Worm (Caenorhabditis elegans): ENCODE results near the gene rod-1.

Gene rod-1

DNA sequence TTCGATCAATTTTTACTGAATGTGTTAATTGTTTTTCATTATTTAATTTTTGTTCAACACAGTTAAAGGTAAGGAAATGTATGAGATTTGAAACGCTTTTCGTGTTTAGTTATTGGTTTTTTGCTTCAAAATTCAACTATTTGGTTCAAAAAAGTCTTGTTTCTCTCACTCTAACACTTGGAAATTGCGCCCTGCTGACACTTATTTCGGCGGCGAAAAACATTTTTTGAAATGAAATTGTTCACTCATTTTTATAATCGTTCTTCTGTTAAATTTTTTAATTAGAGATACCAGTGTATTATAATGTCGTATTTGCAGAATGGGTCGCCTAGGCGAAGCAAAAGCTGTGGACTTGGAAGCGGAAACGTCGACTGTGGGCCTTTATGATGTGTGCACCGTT, at the start of gene rod-1:
rod-1 (plus strand) TSS at position 319 of the 400 bp plus-strand sequence.
- no peak for TF ChIP-seq unc-62 (GFP tag; optimal IDR thresholded peaks at IDR 0.05)

DNA sequence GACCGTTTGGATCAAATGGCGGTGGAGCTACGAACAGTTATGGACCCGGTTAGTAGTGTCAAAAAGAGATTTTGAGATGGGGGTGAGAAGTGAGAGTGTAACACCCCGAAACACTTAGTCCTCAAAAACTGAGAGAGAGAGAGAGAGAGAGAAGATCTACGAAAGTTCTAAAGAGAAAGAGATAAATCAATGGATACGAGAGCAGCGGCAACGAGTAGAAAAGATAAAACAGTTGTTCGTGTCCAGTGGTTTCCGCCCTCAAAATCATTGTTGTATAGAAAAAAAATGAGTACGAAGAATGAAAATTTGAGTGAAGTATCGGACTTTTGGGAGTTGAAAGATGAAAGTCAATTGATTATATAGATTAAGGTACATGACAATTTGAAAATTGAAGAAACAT, 49.3 kb upstream of the rod-1 start:
- TF ChIP-seq unc-62 (GFP tag; optimal IDR thresholded peaks at IDR 0.05) = no peak

DNA sequence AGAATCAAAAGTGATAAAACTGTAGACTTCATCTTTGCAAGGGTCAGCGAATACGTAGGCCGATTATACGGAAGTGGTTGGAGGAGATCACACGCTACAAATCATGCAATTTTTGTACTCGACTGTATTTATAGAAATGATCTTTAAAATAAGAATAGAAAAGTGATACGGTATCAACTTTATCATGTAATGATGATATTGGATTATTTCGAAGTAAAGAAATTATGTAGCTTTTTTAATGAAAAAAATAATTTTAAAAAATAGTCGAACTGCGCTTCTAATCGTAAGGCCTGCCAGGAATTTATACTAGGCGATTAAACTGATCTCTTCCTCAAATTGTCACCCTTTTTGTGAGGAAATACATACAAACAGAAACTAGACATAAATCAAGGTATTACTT, 44.4 kb upstream of the rod-1 start, which contains the start of gene B0496.11:
B0496.11 (minus strand) TSS at position 101 of the 400 bp plus-strand sequence.
- TF ChIP-seq unc-62 (GFP tag; optimal IDR thresholded peaks at IDR 0.05) = no peak

DNA sequence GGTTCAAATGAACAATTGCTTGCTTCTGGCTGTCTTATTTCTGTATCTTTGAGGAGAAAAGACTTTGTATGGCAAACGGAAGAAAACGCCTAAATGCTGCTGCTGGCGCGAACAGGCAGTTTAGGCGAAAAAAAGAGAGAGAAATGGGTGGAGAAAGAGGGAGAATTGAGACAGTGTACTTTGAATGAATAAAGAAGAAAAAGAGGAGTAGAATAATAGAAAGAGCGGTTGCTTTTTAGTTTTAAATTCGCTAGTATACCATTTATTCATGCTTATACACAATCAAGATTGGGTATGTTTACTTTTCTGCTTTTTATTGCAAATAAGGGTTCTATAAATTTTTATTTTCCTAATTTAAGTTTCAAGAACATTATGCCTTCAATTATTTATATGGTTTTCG, 38.9 kb upstream of the rod-1 start:
- TF ChIP-seq unc-62 (GFP tag; optimal IDR thresholded peaks at IDR 0.05) = no peak

DNA sequence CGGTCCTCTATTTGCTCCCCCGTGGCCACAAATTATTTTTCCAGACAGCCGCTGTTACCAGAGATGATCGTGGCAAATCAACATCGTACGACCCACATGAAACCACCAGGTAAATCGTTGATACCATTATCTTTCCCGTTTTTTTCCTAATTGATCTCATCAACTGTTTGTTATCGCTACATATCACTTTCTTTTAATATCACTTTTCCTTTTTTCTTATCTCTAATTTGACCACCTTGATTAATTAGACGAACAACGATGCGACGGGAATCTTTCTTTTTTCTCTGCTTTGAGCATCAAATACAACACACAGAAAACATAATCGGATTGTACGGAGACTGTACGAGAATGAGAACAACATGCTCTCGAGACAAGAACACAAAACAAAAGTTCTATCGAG, 38.0 kb upstream of the rod-1 start:
- TF ChIP-seq unc-62 (GFP tag; optimal IDR thresholded peaks at IDR 0.05) = no peak

DNA sequence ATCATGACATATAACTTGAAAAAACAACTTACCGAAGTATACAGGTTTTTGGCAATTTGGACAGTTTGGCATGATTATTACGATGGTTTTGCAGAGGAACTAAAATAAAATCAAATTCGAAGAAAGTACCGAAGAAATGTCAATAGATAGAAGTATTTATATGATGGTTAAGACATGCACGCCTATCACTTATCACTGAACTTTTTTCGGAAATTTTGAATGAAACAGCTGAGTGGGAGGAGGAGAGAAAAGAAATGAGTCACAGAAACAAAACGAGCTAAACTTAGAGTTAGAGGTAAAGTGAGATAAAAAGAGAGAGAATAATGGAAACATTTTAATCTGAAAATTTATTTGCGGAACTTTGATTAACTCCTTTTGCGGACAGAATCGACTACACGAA, 33.0 kb upstream of the rod-1 start, which contains the start of gene valv-1:
valv-1 (minus strand) TSS at position 101 of the 400 bp plus-strand sequence.
- TF ChIP-seq unc-62 (GFP tag; optimal IDR thresholded peaks at IDR 0.05) = no peak

DNA sequence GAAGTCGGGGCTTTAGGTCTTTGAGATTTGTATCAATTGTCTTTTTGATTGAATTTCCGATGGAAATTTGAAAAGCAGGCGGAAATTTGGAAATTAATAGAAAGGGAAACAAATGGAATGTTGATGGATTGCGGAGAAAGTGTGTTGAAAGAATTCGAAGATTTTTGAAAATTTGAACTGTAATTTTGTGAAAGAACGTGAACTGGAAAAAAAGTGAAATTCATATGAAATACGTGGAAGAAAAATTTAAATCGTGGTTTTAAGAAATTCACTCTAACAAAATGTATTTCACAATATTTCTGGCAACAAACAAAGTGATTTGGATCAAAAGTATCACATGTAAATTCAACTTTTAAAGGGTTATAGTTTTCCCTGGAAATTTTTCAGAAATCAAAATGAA, 32.3 kb upstream of the rod-1 start, which contains the start of gene B0496.1:
B0496.1 (plus strand) TSS at position 301 of the 400 bp plus-strand sequence.
- TF ChIP-seq unc-62 (GFP tag; optimal IDR thresholded peaks at IDR 0.05) = no peak

DNA sequence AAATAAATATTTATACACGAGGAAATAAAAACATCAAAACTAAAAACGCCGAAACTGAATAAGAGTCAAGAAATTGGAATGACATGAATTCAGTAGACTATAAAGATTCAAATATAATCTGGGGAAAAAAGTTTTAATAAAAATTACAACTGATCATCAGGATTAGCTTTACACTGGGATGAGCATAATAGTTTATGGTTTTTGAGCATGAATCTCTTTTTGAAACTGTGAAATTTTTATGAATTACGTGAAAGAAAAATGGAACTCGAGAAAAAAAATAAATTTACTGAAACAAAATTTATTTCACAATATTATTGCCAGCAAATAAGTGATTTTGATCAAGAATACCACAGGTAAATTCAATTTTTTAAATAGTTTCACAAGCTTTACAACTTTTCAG, 30.7 kb upstream of the rod-1 start, which contains the start of gene B0496.2:
B0496.2 (plus strand) TSS at position 301 of the 400 bp plus-strand sequence.
- no peak for TF ChIP-seq unc-62 (GFP tag; optimal IDR thresholded peaks at IDR 0.05)

DNA sequence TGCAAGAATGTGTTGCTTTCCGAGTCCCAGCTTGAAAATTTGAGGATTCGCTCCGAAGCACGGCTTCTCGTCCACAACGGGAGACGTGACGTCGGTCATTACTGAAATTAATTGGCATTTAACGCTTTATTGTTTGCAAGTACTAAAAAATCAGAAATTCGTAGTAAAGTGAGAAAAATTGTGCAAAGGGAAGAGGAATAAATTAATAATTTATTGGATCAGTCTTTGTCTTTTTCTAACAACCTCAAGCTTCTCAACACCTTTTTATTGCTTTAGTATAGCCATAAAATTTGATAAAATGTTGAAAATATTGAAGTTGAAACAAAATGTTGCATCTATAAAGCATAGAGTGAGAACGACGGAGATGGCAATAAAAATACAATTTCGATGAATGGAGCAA, 26.9 kb upstream of the rod-1 start, which contains the start of gene tes-1:
tes-1 (minus strand) TSS at position 101 of the 400 bp plus-strand sequence.
- TF ChIP-seq unc-62 (GFP tag; optimal IDR thresholded peaks at IDR 0.05) = no peak

DNA sequence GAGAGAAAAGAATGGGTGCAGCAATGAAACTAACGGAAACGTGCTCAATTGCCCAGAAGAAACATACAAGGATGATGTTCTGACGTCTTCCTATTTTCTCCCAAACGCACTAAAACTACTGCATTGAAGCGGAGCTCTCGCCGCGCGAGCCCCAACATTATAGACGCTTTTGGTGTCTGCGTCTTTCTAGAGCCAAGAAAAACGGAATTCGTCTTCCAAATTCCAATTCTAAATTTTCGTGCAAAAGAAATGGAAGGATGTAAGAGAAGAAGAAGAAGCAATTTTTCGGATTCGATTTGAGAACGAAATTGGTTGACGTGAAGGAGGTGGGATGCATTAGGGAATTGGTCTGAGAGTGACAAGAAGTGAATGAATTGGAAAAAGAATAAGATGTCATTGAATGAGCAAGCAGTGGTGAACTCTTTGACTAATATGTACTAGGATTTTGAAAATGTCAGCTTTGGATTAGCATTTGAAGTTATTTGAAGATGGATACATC, 24.5 kb upstream of the rod-1 start:
- TF ChIP-seq unc-62 (GFP tag; optimal IDR thresholded peaks at IDR 0.05) = no peak

DNA sequence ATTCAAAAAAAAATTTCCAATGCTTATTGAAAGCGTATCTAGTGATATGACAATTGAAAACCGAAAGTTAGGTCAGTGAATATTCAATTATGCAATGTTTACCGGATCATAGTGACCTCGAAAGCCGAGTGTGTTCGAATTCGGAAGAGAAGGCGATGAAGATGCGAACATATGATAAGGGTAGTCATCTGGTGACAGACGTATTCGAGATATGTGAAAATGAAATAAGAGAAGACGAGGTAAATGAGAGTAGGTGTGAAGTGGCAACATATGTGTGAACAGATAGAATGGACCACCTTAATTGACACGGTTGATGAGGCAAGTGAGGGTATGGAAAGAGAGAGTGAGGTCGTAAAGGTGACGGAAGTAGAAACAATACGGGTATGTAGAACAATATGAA, 23.4 kb upstream of the rod-1 start:
- no peak for TF ChIP-seq unc-62 (GFP tag; optimal IDR thresholded peaks at IDR 0.05)

DNA sequence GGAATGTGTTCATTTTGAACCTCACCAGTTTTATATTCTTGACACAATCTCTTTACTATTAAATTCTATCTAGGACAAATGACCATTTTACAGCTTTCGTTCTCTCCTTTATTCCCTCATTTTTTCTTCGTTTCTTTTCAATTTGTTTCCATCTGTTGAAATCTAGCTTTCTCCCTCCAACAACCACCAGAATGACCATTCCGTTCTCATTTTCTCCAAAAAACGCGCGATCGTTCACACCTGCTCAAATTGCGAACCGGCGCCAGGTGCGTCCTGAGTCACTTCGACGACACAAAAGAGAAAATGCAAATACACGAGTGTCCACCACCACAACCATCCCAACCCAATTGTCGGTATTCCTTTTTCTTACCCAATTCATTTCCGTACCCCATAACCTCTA, 22.0 kb upstream of the rod-1 start, which contains the start of gene F13B6.1:
F13B6.1 (plus strand) TSS at position 301 of the 400 bp plus-strand sequence.
- no peak for TF ChIP-seq unc-62 (GFP tag; optimal IDR thresholded peaks at IDR 0.05)

DNA sequence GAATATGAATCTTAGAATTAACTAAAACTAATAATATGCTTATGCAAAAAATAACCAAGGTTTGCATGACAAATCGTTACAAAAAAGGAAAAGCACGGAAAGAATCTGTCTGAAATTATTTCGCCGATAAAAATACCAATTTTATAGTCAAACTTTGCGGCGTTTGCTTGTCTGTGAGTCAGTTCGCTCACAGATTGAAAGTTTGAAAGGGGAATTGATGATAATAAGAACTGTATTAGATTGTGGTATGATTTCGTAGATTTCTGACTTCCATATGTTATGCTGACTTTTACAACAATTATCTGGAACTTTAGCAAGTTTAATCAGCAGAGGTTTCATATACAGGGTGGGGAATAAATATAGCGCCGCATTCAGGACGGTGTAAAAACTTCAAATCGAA, 18.0 kb upstream of the rod-1 start, which contains the start of gene F13B6.2:
F13B6.2 (minus strand) TSS at position 101 of the 400 bp plus-strand sequence.
- TF ChIP-seq unc-62 (GFP tag; optimal IDR thresholded peaks at IDR 0.05) = no peak

DNA sequence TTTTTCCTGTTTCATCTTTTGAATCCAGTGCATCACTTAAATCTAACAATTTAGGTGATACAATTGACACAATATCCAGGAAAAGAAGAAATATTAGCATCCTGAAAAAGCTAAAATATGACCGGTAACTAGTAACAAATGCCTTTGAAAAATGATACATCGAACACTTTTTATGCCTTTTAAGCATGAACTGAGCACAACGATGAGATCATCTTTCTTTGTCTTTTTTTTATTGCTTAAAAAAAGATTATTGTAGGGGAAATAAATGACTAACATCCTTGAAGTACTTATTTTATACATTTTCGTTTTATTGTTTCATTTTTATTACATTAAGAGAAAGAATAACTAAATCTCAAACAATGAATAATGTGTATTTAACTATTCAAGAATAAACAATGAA, 12.4 kb upstream of the rod-1 start, which contains the start of gene F13B6.3:
F13B6.3 (minus strand) TSS at position 101 of the 400 bp plus-strand sequence.
- TF ChIP-seq unc-62 (GFP tag; optimal IDR thresholded peaks at IDR 0.05) = no peak

DNA sequence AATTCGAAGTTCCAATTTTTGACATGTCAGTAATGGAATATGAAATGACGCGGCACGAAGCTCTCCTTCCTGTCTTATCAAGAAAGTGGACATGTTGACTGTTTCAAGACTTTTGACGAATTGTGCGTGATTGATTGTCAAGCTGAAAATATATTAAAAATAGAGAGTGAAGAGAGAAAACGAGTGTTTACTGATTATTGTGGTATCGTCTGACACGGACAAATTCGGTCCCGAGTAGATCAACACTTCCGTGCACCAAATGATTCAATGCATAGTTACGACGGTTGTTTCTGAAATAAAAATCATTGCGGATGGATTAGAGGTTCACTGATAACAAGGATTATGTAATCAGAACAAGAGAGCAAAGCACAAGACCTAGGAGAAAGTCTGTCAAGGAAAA, 11.1 kb upstream of the rod-1 start:
- TF ChIP-seq unc-62 (GFP tag; optimal IDR thresholded peaks at IDR 0.05) = no peak

DNA sequence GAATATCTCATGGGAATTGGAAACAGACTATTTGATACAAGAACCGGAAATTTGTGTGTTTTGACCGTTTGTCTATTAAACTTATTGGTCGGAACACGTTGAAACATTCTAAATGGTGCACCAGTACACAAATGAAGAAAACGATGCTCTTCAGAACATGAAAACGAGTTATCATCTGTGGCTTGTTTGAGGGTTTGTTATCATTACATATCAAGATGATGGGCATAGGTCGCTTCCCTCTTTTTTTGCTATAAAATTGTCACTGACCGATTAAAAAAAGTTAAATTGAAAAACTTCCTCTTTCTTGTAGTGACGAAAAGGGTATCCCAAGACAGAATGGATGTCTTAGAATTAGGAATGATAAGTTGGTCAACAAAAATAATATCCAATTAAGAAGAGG, 9.6 kb upstream of the rod-1 start:
- TF ChIP-seq unc-62 (GFP tag; optimal IDR thresholded peaks at IDR 0.05) = no peak

DNA sequence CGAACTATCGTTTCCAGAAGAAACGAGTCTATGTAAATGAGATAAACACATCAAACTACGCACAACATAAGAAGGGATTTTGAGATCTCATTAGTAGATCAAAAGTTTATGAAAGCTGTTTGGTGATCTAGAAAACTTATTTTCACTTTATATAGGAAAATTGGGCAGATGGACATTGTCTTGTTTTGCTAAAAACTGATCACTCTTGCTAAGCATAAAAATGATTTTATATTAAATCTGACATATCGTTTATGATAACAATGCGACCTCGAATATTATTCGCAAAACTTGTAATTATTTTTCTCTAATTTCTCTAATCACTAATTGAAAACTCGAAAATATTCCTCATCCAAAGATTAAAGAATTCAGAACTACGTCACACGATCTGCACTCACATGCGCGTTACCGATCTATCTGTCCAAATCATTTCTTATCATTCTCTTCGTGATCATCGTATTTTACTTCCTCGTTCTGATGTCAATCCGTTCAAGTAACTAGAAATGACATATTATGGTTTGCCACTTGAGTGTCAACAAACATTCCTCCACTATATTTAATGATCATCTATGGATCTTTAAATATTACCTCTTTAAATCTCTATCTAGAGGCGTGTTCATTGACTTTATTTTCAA, 8.4 kb upstream of the rod-1 start, which contains the start of gene F55G1.7:
F55G1.7 (minus strand) TSS at position 51 of the 632 bp plus-strand sequence.
- no peak for TF ChIP-seq unc-62 (GFP tag; optimal IDR thresholded peaks at IDR 0.05)

All from whole organism, dauer.